Worm (Caenorhabditis elegans) whole organism, L3 larva: ENCODE results near the gene lmp-2.

Experiments used
- aly-2 ChIP-seq: fragments of 150-350 bp; optimal IDR thresholded peaks from 2 replicates; lab custom pipeline; 2014; ENCODE audit warnings: missing biosample characterization, missing genetic modification characterization
- ama-1 ChIP-seq: fragments of 150-350 bp; optimal IDR thresholded peaks from 2 replicates; lab custom pipeline; 2018
- nhr-237 ChIP-seq: fragments of 150-350 bp; optimal IDR thresholded peaks from 2 replicates; lab custom pipeline; 2014; ENCODE audit warnings: missing biosample characterization, missing genetic modification characterization
- nhr-25 ChIP-seq: sonication (generic microtip); optimal IDR thresholded peaks from 2 replicates; lab custom pipeline; 2017; ENCODE audit warnings: missing biosample characterization, missing genetic modification characterization
- snpc-4 ChIP-seq: fragments of 150-350 bp; optimal IDR thresholded peaks from 2 replicates; lab custom pipeline; 2014; ENCODE audit warnings: missing biosample characterization, missing genetic modification characterization
- unc-39 ChIP-seq: sonication (generic microtip); optimal IDR thresholded peaks from 4 replicates; lab custom pipeline; 2017; ENCODE audit warnings: missing biosample characterization, missing genetic modification characterization

- TF ChIP-seq nhr-25 (tag; lab: Kevin White, UChicago) = no peak
- TF ChIP-seq ama-1 (lab: Kevin White, UChicago) = no peak
- TF ChIP-seq snpc-4 (tag; lab: Kevin White, UChicago) = no peak
- TF ChIP-seq aly-2 (tag; lab: Kevin White, UChicago) = no peak
- no peak for TF ChIP-seq unc-39 (tag; lab: Kevin White, UChicago)
- TF ChIP-seq nhr-237 (tag; lab: Kevin White, UChicago) = no peak
These were observed 40.4 kb upstream of the lmp-2 start for ce11 chrX:1085000-1085399.
